Fruit fly (Drosophila melanogaster) whole organism, embryonic: Measurements from ENCODE around the gene eas.
A peak's percentile ranks its signal among the peaks of the same experiment; 100 is the strongest.

ENCODE experiments used
- ATbp ChIP-seq: fragments of 200-800 bp; sonication (Bioruptor generic); optimal IDR thresholded peaks from 2 replicates; lab custom pipeline; 2017; ENCODE audit warnings: missing biosample characterization, mild to moderate bottlenecking, missing genetic modification characterization, missing genetic modification reagents
- Asciz ChIP-seq: fragments of 200-800 bp; sonication (Bioruptor generic); optimal IDR thresholded peaks from 2 replicates; lab custom pipeline; 2017; ENCODE audit warnings: missing biosample characterization, mild to moderate bottlenecking, missing genetic modification characterization, missing genetic modification reagents
- CG10267 ChIP-seq: fragments of 200-800 bp; sonication (Bioruptor generic); optimal IDR thresholded peaks from 2 replicates; lab custom pipeline; 2018; ENCODE audit warnings: missing biosample characterization, mild to moderate bottlenecking, missing genetic modification characterization, moderate library complexity
- CG12155 ChIP-seq: fragments of 200-800 bp; sonication (Bioruptor generic); optimal IDR thresholded peaks from 3 replicates; lab custom pipeline; 2016; ENCODE audit warnings: missing biosample characterization, missing genetic modification characterization
- CG12299 ChIP-seq: fragments of 200-800 bp; sonication (Bioruptor generic); optimal IDR thresholded peaks from 2 replicates; lab custom pipeline; 2018; ENCODE audit warnings: missing biosample characterization, mild to moderate bottlenecking, missing genetic modification characterization
- CG15696 ChIP-seq: fragments of 200-800 bp; sonication (Bioruptor generic); optimal IDR thresholded peaks from 2 replicates; lab custom pipeline; 2019; ENCODE audit warnings: missing biosample characterization, mild to moderate bottlenecking, missing genetic modification characterization, moderate library complexity
- CG1603 ChIP-seq: fragments of 200-800 bp; sonication (Bioruptor generic); optimal IDR thresholded peaks from 2 replicates; lab custom pipeline; 2019; ENCODE audit warnings: missing biosample characterization, mild to moderate bottlenecking, missing genetic modification characterization, moderate library complexity
- CG16779 ChIP-seq: fragments of 200-800 bp; sonication (Bioruptor generic); IDR thresholded peaks from 2 replicates; pipeline ENCODE4 v1.3.6; 2022; ENCODE audit warnings: missing biosample characterization, missing genetic modification characterization
- CG17829 ChIP-seq: fragments of 200-800 bp; optimal IDR thresholded peaks from 2 replicates; lab custom pipeline; 2019; ENCODE audit warnings: missing biosample characterization, mild to moderate bottlenecking, missing genetic modification characterization, moderate library complexity
- CG1792 ChIP-seq: fragments of 200-800 bp; sonication (Bioruptor generic); optimal IDR thresholded peaks from 2 replicates; lab custom pipeline; 2016; ENCODE audit warnings: missing biosample characterization, missing genetic modification characterization
- CG1832 ChIP-seq: fragments of 200-800 bp; sonication (Bioruptor generic); optimal IDR thresholded peaks from 2 replicates; lab custom pipeline; 2017; ENCODE audit warnings: missing biosample characterization, mild to moderate bottlenecking, missing genetic modification characterization, inconsistent platforms
- CG2202 ChIP-seq: fragments of 200-800 bp; sonication (Bioruptor generic); optimal IDR thresholded peaks from 2 replicates; lab custom pipeline; 2018; ENCODE audit warnings: missing biosample characterization, mild to moderate bottlenecking, missing genetic modification characterization
- CG2712 ChIP-seq: fragments of 200-800 bp; optimal IDR thresholded peaks from 3 replicates; lab custom pipeline; 2019; ENCODE audit warnings: missing biosample characterization, mild to moderate bottlenecking, missing genetic modification characterization, moderate library complexity
- CG2889 ChIP-seq: fragments of 200-800 bp; sonication (Bioruptor generic); IDR thresholded peaks from 3 replicates; pipeline ENCODE4 v1.3.6; 2022; ENCODE audit warnings: missing biosample characterization, missing genetic modification characterization
- CG3407 ChIP-seq: fragments of 200-800 bp; sonication (Bioruptor generic); optimal IDR thresholded peaks from 2 replicates; lab custom pipeline; 2018; ENCODE audit warnings: missing biosample characterization, mild to moderate bottlenecking, missing genetic modification characterization
- CG3726 ChIP-seq: fragments of 200-800 bp; sonication (Bioruptor generic); IDR thresholded peaks from 3 replicates; pipeline ENCODE4, ENCODE4 v1.3.6; 2022; ENCODE audit warnings: missing biosample characterization, missing genetic modification characterization
- CG3995 ChIP-seq: fragments of 200-800 bp; sonication (Bioruptor generic); optimal IDR thresholded peaks from 3 replicates; lab custom pipeline; 2016; ENCODE audit warnings: missing biosample characterization, missing genetic modification characterization
- CG4854 ChIP-seq: fragments of 200-800 bp; sonication (Bioruptor generic); optimal IDR thresholded peaks from 2 replicates; lab custom pipeline; 2016; ENCODE audit warnings: missing biosample characterization, missing genetic modification characterization, inconsistent platforms
- CG5180 ChIP-seq: fragments of 200-800 bp; sonication (Bioruptor generic); optimal IDR thresholded peaks from 3 replicates; lab custom pipeline; 2017; ENCODE audit warnings: missing biosample characterization, missing genetic modification characterization, mild to moderate bottlenecking, moderate library complexity, missing genetic modification reagents
- CG8281 ChIP-seq: fragments of 200-800 bp; sonication (Bioruptor generic); optimal IDR thresholded peaks from 2 replicates; lab custom pipeline; 2018; ENCODE audit warnings: missing biosample characterization, mild to moderate bottlenecking, missing genetic modification characterization, moderate library complexity
- CG9876 ChIP-seq: fragments of 200-800 bp; sonication (Bioruptor generic); optimal IDR thresholded peaks from 2 replicates; lab custom pipeline; 2016; ENCODE audit warnings: missing biosample characterization, missing genetic modification characterization
- Chrac-16 ChIP-seq: fragments of 200-800 bp; sonication (Bioruptor generic); optimal IDR thresholded peaks from 3 replicates; lab custom pipeline; 2016; ENCODE audit warnings: missing biosample characterization, missing genetic modification characterization
- Dbx ChIP-seq: fragments of 200-800 bp; sonication (Bioruptor generic); IDR thresholded peaks from 3 replicates; pipeline ENCODE4 v1.3.6; 2022; ENCODE audit warnings: missing biosample characterization, missing genetic modification characterization
- Dip3 ChIP-seq: fragments of 200-800 bp; sonication (Bioruptor generic); optimal IDR thresholded peaks from 3 replicates; lab custom pipeline; 2016; ENCODE audit warnings: missing biosample characterization, missing genetic modification characterization
- Gug ChIP-seq: fragments of 200-800 bp; sonication (Bioruptor generic); IDR thresholded peaks from 4 replicates; pipeline ENCODE4 v1.3.6; 2022; ENCODE audit warnings: missing biosample characterization, missing genetic modification characterization
- HHEX ChIP-seq: fragments of 200-800 bp; sonication (Bioruptor generic); optimal IDR thresholded peaks from 3 replicates; lab custom pipeline; 2017; ENCODE audit warnings: missing biosample characterization, mild to moderate bottlenecking, missing genetic modification characterization, missing genetic modification reagents
- HLH4C ChIP-seq: fragments of 200-800 bp; sonication (Bioruptor generic); IDR thresholded peaks from 3 replicates; pipeline ENCODE4 v1.3.6; 2022; ENCODE audit warnings: missing biosample characterization, missing genetic modification characterization; ENCODE audit not compliant: partially characterized antibody
- HLH54F ChIP-seq: fragments of 200-800 bp; sonication (Bioruptor generic); optimal IDR thresholded peaks from 3 replicates; lab custom pipeline; 2016; ENCODE audit warnings: missing biosample characterization, missing genetic modification characterization
- HmgZ ChIP-seq: fragments of 200-800 bp; sonication (Bioruptor generic); optimal IDR thresholded peaks from 2 replicates; lab custom pipeline; 2018; ENCODE audit warnings: missing biosample characterization, mild to moderate bottlenecking, missing genetic modification characterization
- Lpt ChIP-seq: fragments of >200 bp; optimal IDR thresholded peaks from 2 replicates; lab custom pipeline; 2018; ENCODE audit warnings: missing biosample characterization, missing genetic modification characterization
- Mad ChIP-seq: fragments of 200-800 bp; sonication (Bioruptor generic); optimal IDR thresholded peaks from 2 replicates; lab custom pipeline; 2016; ENCODE audit warnings: missing biosample characterization, missing genetic modification characterization
- Opbp ChIP-seq: fragments of 200-800 bp; sonication (Bioruptor generic); IDR thresholded peaks from 3 replicates; pipeline ENCODE4 v1.3.6; 2022; ENCODE audit warnings: missing biosample characterization, missing genetic modification characterization; ENCODE audit not compliant: partially characterized antibody
- Rx ChIP-seq: fragments of 200-800 bp; sonication (Bioruptor generic); IDR thresholded peaks from 2 replicates; pipeline ENCODE4 v1.3.6; 2022; ENCODE audit warnings: missing biosample characterization, missing genetic modification characterization
- ac ChIP-seq: fragments of 200-800 bp; sonication (Bioruptor generic); optimal IDR thresholded peaks from 3 replicates; lab custom pipeline; 2017; ENCODE audit warnings: missing biosample characterization, mild to moderate bottlenecking, missing genetic modification characterization
- cato ChIP-seq: fragments of 200-800 bp; sonication (Bioruptor generic); optimal IDR thresholded peaks from 2 replicates; lab custom pipeline; 2016; ENCODE audit warnings: missing biosample characterization, missing genetic modification characterization, borderline replicate concordance
- croc ChIP-seq: fragments of 200-800 bp; sonication (Bioruptor generic); conservative IDR thresholded peaks from 3 replicates; pipeline ENCODE4 v1.3.6; 2022; ENCODE audit warnings: missing biosample characterization, missing genetic modification characterization
- cwo ChIP-seq: fragments of 200-800 bp; sonication (Bioruptor generic); optimal IDR thresholded peaks from 3 replicates; lab custom pipeline; 2017; ENCODE audit warnings: missing biosample characterization, missing genetic modification characterization, mild to moderate bottlenecking, moderate library complexity, missing genetic modification reagents
- emc ChIP-seq: fragments of 200-800 bp; sonication (Bioruptor generic); optimal IDR thresholded peaks from 2 replicates; lab custom pipeline; 2016; ENCODE audit warnings: missing biosample characterization, missing genetic modification characterization
- eve ChIP-seq, 2 experiments: fragments of >200 bp; optimal IDR thresholded peaks; 2 replicates each; lab custom pipeline; 2017; ENCODE audit warnings: missing biosample characterization in 2 of 2, missing genetic modification characterization in 2 of 2
- ken ChIP-seq: fragments of 200-800 bp; sonication (Bioruptor generic); IDR thresholded peaks from 3 replicates; pipeline ENCODE4 v1.3.6; 2022; ENCODE audit warnings: missing biosample characterization, missing genetic modification characterization
- knrl ChIP-seq: fragments of 200-800 bp; sonication (Bioruptor generic); IDR thresholded peaks from 3 replicates; pipeline ENCODE4 v1.3.6; 2022; ENCODE audit warnings: missing biosample characterization, missing genetic modification characterization; ENCODE audit not compliant: partially characterized antibody
- nerfin-2 ChIP-seq: fragments of 200-800 bp; sonication (Bioruptor generic); IDR thresholded peaks from 2 replicates; pipeline ENCODE4 v1.3.6; 2022; ENCODE audit warnings: missing biosample characterization, missing genetic modification characterization; ENCODE audit not compliant: partially characterized antibody
- odd ChIP-seq: fragments of 200-800 bp; sonication (Bioruptor generic); optimal IDR thresholded peaks from 2 replicates; lab custom pipeline; 2017; ENCODE audit warnings: missing biosample characterization, mild to moderate bottlenecking, missing genetic modification characterization
- pnt ChIP-seq: fragments of 200-800 bp; sonication (Bioruptor generic); optimal IDR thresholded peaks from 3 replicates; lab custom pipeline; 2016; ENCODE audit warnings: missing biosample characterization, missing genetic modification characterization
- sens ChIP-seq: fragments of 200-800 bp; sonication (Bioruptor generic); peaks from one replicate; lab custom pipeline; 2016; ENCODE audit warnings: missing biosample characterization, missing genetic modification characterization
- slbo ChIP-seq: fragments of 200-800 bp; sonication (Bioruptor generic); IDR thresholded peaks from 2 replicates; pipeline ENCODE4 v1.3.6; 2022; ENCODE audit warnings: missing biosample characterization, missing genetic modification characterization
- so ChIP-seq: fragments of 200-800 bp; sonication (Bioruptor generic); IDR thresholded peaks from 3 replicates; pipeline ENCODE4 v1.3.6; 2022; ENCODE audit warnings: missing biosample characterization, missing genetic modification characterization
- stc ChIP-seq: fragments of 200-800 bp; sonication (Bioruptor generic); IDR thresholded peaks from 2 replicates; pipeline ENCODE4 v1.3.6; 2022; ENCODE audit warnings: missing biosample characterization, missing genetic modification characterization
- tin ChIP-seq: fragments of 200-800 bp; sonication (Bioruptor generic); optimal IDR thresholded peaks from 3 replicates; lab custom pipeline; 2016; ENCODE audit warnings: missing biosample characterization, missing genetic modification characterization
- zfh2 ChIP-seq: fragments of 200-800 bp; sonication (Bioruptor generic); optimal IDR thresholded peaks from 2 replicates; lab custom pipeline; 2016; ENCODE audit warnings: missing biosample characterization, missing genetic modification characterization

eas gene

DNA sequence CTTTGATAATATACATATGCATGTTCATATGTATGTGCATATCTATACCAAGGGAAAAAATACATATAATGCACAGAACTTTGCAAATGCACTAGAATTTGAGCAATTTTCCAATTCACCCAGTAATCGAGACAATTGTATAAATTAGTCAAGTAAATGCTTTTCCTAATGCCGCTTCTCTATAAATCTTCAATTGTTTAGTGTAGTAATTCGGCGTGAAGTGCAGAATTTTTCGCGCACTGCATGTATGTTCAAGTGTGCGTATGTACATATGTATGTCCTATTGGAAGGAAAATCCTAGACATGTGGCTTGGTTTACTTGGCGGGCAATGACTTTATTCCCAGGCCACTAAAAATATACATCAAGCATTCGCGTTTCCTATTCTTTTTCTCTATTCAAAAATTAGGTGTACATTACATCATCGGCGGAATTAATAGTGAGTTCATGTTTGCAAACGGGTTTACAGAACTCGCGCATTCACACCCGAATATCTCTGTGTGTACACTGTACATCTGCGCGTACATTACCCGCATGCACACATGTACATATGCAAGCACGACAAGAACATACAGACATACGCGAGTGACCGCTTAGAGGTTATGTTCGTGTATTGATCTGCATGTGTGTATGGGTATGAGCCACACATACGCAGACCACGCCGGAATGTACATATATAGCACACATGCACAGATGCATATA, 40.9 kb downstream of the eas start (continued):
- TF ChIP-seq Opbp (GFP tag; lab: Robert Waterston, UW) = peak; percentile 49; the same call in 2 of the 3 replicates
- no peak for TF ChIP-seq ac (GFP tag; lab: Kevin White, UChicago)
- TF ChIP-seq Dbx (GFP tag; lab: Robert Waterston, UW) = peak; percentile 21; the same call in 1 of the 3 replicates
- TF ChIP-seq nerfin-2 (GFP tag; lab: Robert Waterston, UW) = no peak
- no peak for TF ChIP-seq ken
- no peak for TF ChIP-seq CG9876 (GFP tag; lab: Kevin White, UChicago)
- no peak for TF ChIP-seq CG3995 (GFP tag; lab: Kevin White, UChicago)
- no peak for TF ChIP-seq HLH54F (GFP tag; lab: Kevin White, UChicago)
- no peak for TF ChIP-seq CG12155
- peak; percentile 29; the same call in 1 of the 3 replicates for TF ChIP-seq knrl
- TF ChIP-seq CG3726 = no peak
- no peak for TF ChIP-seq CG10267
- no peak for TF ChIP-seq CG16779 (GFP tag; lab: Robert Waterston, UW)
- no peak for TF ChIP-seq cato
- TF ChIP-seq tin (GFP tag; lab: Kevin White, UChicago) = no peak
- TF ChIP-seq Asciz (GFP tag; lab: Kevin White, UChicago) = no peak
- peak; percentile 69 for TF ChIP-seq sens
- peak; percentile 28 for TF ChIP-seq CG15696 (tag; lab: Kevin White, UChicago)
- TF ChIP-seq Chrac-16 (GFP tag; lab: Kevin White, UChicago) = no peak
- TF ChIP-seq Dip3 (GFP tag; lab: Kevin White, UChicago) = no peak
- TF ChIP-seq slbo = no peak
- no peak for TF ChIP-seq ATbp (GFP tag; lab: Kevin White, UChicago)
- no peak for TF ChIP-seq HLH4C (GFP tag; lab: Robert Waterston, UW)
- TF ChIP-seq Lpt (GFP tag; lab: Kevin White, UChicago) = no peak
- TF ChIP-seq odd (GFP tag; lab: Kevin White, UChicago) = no peak
- TF ChIP-seq HHEX (GFP tag; lab: Kevin White, UChicago) = no peak
- TF ChIP-seq CG2889 (GFP tag; lab: Robert Waterston, UW) = no peak
- TF ChIP-seq CG1832 (GFP tag; lab: Kevin White, UChicago) = no peak
- no peak for TF ChIP-seq eve (GFP tag; optimal IDR thresholded peaks at IDR 0.05; lab: Kevin White, UChicago)
- no peak for TF ChIP-seq Rx (GFP tag; lab: Robert Waterston, UW)
- TF ChIP-seq CG5180 = no peak
- no peak for TF ChIP-seq CG17829
- no peak for TF ChIP-seq Gug (GFP tag; lab: Robert Waterston, UW)
- TF ChIP-seq croc (GFP tag; lab: Robert Waterston, UW) = no peak
- TF ChIP-seq CG3407 = no peak
- no peak for TF ChIP-seq CG1603 (tag; lab: Kevin White, UChicago)
- TF ChIP-seq CG1792 = no peak
- TF ChIP-seq CG4854 (GFP tag; lab: Kevin White, UChicago) = no peak
- no peak for TF ChIP-seq CG12299 (tag; lab: Kevin White, UChicago)
- TF ChIP-seq cwo (GFP tag; lab: Kevin White, UChicago) = peak; percentile 6
- TF ChIP-seq zfh2 (GFP tag; lab: Kevin White, UChicago) = no peak
- peak; percentile 34 for TF ChIP-seq HmgZ (tag; lab: Kevin White, UChicago)
- no peak for TF ChIP-seq so (GFP tag; lab: Robert Waterston, UW)
- no peak for TF ChIP-seq CG2202 (tag; lab: Kevin White, UChicago)
- no peak for TF ChIP-seq stc (GFP tag; lab: Robert Waterston, UW)
- no peak for TF ChIP-seq CG8281 (tag; lab: Kevin White, UChicago)
- TF ChIP-seq Mad (GFP tag; lab: Kevin White, UChicago) = no peak
- TF ChIP-seq CG2712 (tag; lab: Kevin White, UChicago) = no peak
- TF ChIP-seq emc (GFP tag; lab: Kevin White, UChicago) = no peak
- no peak for TF ChIP-seq pnt (GFP tag; lab: Kevin White, UChicago)
